Worm (Caenorhabditis elegans) whole organism, young adult: ENCODE data around the gene Y12A6A.1.
A peak's percentile ranks its signal among the peaks of the same experiment; 100 is the strongest.

Experiments
- B0019.2 ChIP-seq: fragments of 200-800 bp; sonication (Bioruptor generic); conservative IDR thresholded peaks from 2 replicates; pipeline ENCODE4 v1.3.6; 2022; ENCODE audit warnings: missing genetic modification reagents, missing genetic modification characterization, missing compliant biosample characterization
- B0336.3 ChIP-seq: fragments of 200-800 bp; sonication (Bioruptor generic); IDR thresholded peaks from 2 replicates; pipeline ENCODE4 v1.3.6; 2022; ENCODE audit warnings: missing genetic modification characterization, missing compliant biosample characterization
- C06A6.2 ChIP-seq: fragments of 200-800 bp; sonication (Bioruptor generic); conservative IDR thresholded peaks from 2 replicates; pipeline ENCODE4 v1.3.6; 2022; ENCODE audit warnings: missing genetic modification characterization, missing compliant biosample characterization
- C17E4.6 ChIP-seq: fragments of 200-800 bp; sonication (Bioruptor generic); IDR thresholded peaks from 2 replicates; pipeline ENCODE4 v1.3.6; 2022; ENCODE audit warnings: missing genetic modification reagents, missing genetic modification characterization, missing compliant biosample characterization
- F22D6.2 ChIP-seq: sonication (generic microtip); optimal IDR thresholded peaks from 2 replicates; lab custom pipeline; 2016; ENCODE audit warnings: mild to moderate bottlenecking, missing genetic modification characterization, missing compliant biosample characterization
- F23B12.7 ChIP-seq: sonication (generic microtip); optimal IDR thresholded peaks from 2 replicates; lab custom pipeline; 2017; ENCODE audit warnings: missing genetic modification characterization, mild to moderate bottlenecking, missing compliant biosample characterization, antibody characterized with exemption, moderate library complexity; ENCODE audit not compliant: insufficient read depth
- F33H1.4 ChIP-seq: fragments of 200-800 bp; sonication (Bioruptor generic); IDR thresholded peaks from 2 replicates; pipeline ENCODE4 v1.3.6; 2022; ENCODE audit warnings: missing genetic modification reagents, missing genetic modification characterization, missing compliant biosample characterization
- F39B2.1 ChIP-seq: fragments of 200-800 bp; sonication (Bioruptor generic); IDR thresholded peaks from 2 replicates; pipeline ENCODE4 v1.3.6; 2022; ENCODE audit warnings: missing genetic modification reagents, missing genetic modification characterization, missing compliant biosample characterization
- F55B11.4 ChIP-seq: sonication (generic microtip); optimal IDR thresholded peaks from 2 replicates; lab custom pipeline; 2016; ENCODE audit warnings: missing compliant biosample characterization, missing genetic modification characterization, borderline replicate concordance; ENCODE audit not compliant: insufficient read depth
- T07F8.4 ChIP-seq: sonication (generic microtip); optimal IDR thresholded peaks from 2 replicates; lab custom pipeline; 2016; ENCODE audit warnings: mild to moderate bottlenecking, missing genetic modification characterization, moderate library complexity, missing compliant biosample characterization
- atf-7 ChIP-seq: sonication (generic microtip); optimal IDR thresholded peaks from 2 replicates; lab custom pipeline; 2017; ENCODE audit warnings: mild to moderate bottlenecking, missing genetic modification characterization, missing compliant biosample characterization
- attf-3 ChIP-seq: fragments of 200-800 bp; sonication (Bioruptor generic); conservative IDR thresholded peaks from 2 replicates; pipeline ENCODE4 v1.3.6; 2022; ENCODE audit warnings: missing genetic modification reagents, missing genetic modification characterization, missing compliant biosample characterization
- attf-5 ChIP-seq: fragments of 200-800 bp; sonication (Bioruptor generic); optimal IDR thresholded peaks from 2 replicates; lab custom pipeline; 2018; ENCODE audit warnings: mild to moderate bottlenecking, missing genetic modification characterization, missing compliant biosample characterization
- attf-6 ChIP-seq: fragments of 200-800 bp; sonication (Bioruptor generic); IDR thresholded peaks from 2 replicates; pipeline ENCODE4 v1.3.6; 2022; ENCODE audit warnings: missing genetic modification reagents, missing genetic modification characterization, missing compliant biosample characterization
- cebp-2 ChIP-seq: fragments of 200-800 bp; sonication (Bioruptor generic); IDR thresholded peaks from 2 replicates; pipeline ENCODE4 v1.3.6; 2022; ENCODE audit warnings: missing genetic modification characterization, missing compliant biosample characterization
- ceh-58 ChIP-seq: fragments of 200-800 bp; sonication (Bioruptor generic); IDR thresholded peaks from 2 replicates; pipeline ENCODE4 v1.3.6; 2022; ENCODE audit warnings: missing genetic modification characterization, missing compliant biosample characterization
- die-1 ChIP-seq: sonication (generic microtip); optimal IDR thresholded peaks from 2 replicates; lab custom pipeline; 2016; ENCODE audit warnings: missing genotype, mild to moderate bottlenecking, missing genetic modification characterization, missing compliant biosample characterization
- dpff-1 ChIP-seq: sonication (generic microtip); optimal IDR thresholded peaks from 2 replicates; lab custom pipeline; 2017; ENCODE audit warnings: mild to moderate bottlenecking, missing genetic modification characterization, missing compliant biosample characterization
- dpl-1 ChIP-seq: fragments of 150-350 bp; optimal IDR thresholded peaks from 2 replicates; lab custom pipeline; 2014; ENCODE audit warnings: missing biosample characterization, missing genetic modification reagents, missing genetic modification characterization
- egl-18 ChIP-seq: fragments of 200-800 bp; sonication (Bioruptor generic); IDR thresholded peaks from 2 replicates; pipeline ENCODE4 v1.3.6; 2022; ENCODE audit warnings: missing genetic modification reagents, missing genetic modification characterization, missing compliant biosample characterization
- egrh-3 ChIP-seq: fragments of 200-800 bp; sonication (Bioruptor generic); IDR thresholded peaks from 2 replicates; pipeline ENCODE4 v1.3.6; 2022; ENCODE audit warnings: missing genetic modification reagents, missing genetic modification characterization, missing compliant biosample characterization
- ekl-4 ChIP-seq: fragments of 200-800 bp; sonication (Bioruptor generic); IDR thresholded peaks from 2 replicates; pipeline ENCODE4 v1.3.6; 2022; ENCODE audit warnings: missing genetic modification reagents, missing genetic modification characterization, missing compliant biosample characterization
- fkh-3 ChIP-seq: sonication (generic microtip); optimal IDR thresholded peaks from 2 replicates; lab custom pipeline; 2016; ENCODE audit warnings: mild to moderate bottlenecking, missing genetic modification characterization, missing compliant biosample characterization
- hlh-26 ChIP-seq: fragments of 200-800 bp; sonication (Bioruptor generic); conservative IDR thresholded peaks from 2 replicates; pipeline ENCODE4 v1.3.6; 2022; ENCODE audit warnings: missing genetic modification reagents, missing genetic modification characterization, missing compliant biosample characterization
- hmg-20 ChIP-seq: fragments of 200-800 bp; sonication (Bioruptor generic); IDR thresholded peaks from 2 replicates; pipeline ENCODE4 v1.3.6; 2022; ENCODE audit warnings: missing genetic modification reagents, missing genetic modification characterization, missing compliant biosample characterization
- hrde-1 ChIP-seq: sonication (generic microtip); optimal IDR thresholded peaks from 2 replicates; lab custom pipeline; 2016; ENCODE audit warnings: missing genetic modification characterization, mild to moderate bottlenecking, missing compliant biosample characterization, moderate library complexity, missing genotype, missing genetic modification reagents, borderline replicate concordance
- mcd-1 ChIP-seq: fragments of 200-800 bp; sonication (Bioruptor generic); IDR thresholded peaks from 2 replicates; pipeline ENCODE4 v1.3.6; 2022; ENCODE audit warnings: missing genetic modification reagents, missing genetic modification characterization, missing compliant biosample characterization
- nfya-1 ChIP-seq: sonication (generic microtip); optimal IDR thresholded peaks from 2 replicates; lab custom pipeline; 2017; ENCODE audit warnings: antibody characterized with exemption, missing compliant biosample characterization, missing genetic modification characterization, borderline replicate concordance; ENCODE audit not compliant: insufficient read depth
- nfya-2 ChIP-seq: fragments of 200-800 bp; sonication (Bioruptor generic); IDR thresholded peaks from 2 replicates; pipeline ENCODE4 v1.3.6; 2022; ENCODE audit warnings: missing genetic modification reagents, missing genetic modification characterization, missing compliant biosample characterization
- nfyb-1 ChIP-seq: fragments of 200-800 bp; sonication (Bioruptor generic); IDR thresholded peaks from 2 replicates; pipeline ENCODE4 v1.3.6; 2022; ENCODE audit warnings: missing genetic modification reagents, missing genetic modification characterization, missing compliant biosample characterization
- nhr-120 ChIP-seq: fragments of 200-800 bp; sonication (Bioruptor generic); IDR thresholded peaks from 2 replicates; pipeline ENCODE4 v1.3.6; 2022; ENCODE audit warnings: missing genetic modification characterization, missing compliant biosample characterization
- sdz-38 ChIP-seq: sonication (generic microtip); optimal IDR thresholded peaks from 2 replicates; lab custom pipeline; 2016; ENCODE audit warnings: missing genotype, missing genetic modification characterization, missing compliant biosample characterization
- snpc-1.3 ChIP-seq: sonication (generic microtip); optimal IDR thresholded peaks from 2 replicates; lab custom pipeline; 2017; ENCODE audit warnings: missing genetic modification characterization, mild to moderate bottlenecking, missing compliant biosample characterization, antibody characterized with exemption, moderate library complexity, missing genotype, missing genetic modification reagents; ENCODE audit not compliant: insufficient read depth
- snpc-3.4 ChIP-seq: sonication (generic microtip); optimal IDR thresholded peaks from 2 replicates; lab custom pipeline; 2017; ENCODE audit warnings: missing genetic modification characterization, mild to moderate bottlenecking, missing compliant biosample characterization, antibody characterized with exemption, moderate library complexity, missing genotype, missing genetic modification reagents
- snpc-4 ChIP-seq, 5 experiments: fragments of 150-350 bp in 1 of 5; sonication (generic microtip) in 4 of 5; optimal IDR thresholded peaks; 2 replicates each; lab custom pipeline; 2014 to 2018; ENCODE audit warnings: missing genetic modification characterization in 5 of 5, missing biosample characterization in 3 of 5, antibody characterized with exemption in 2 of 5, mild to moderate bottlenecking in 2 of 5, missing compliant biosample characterization in 2 of 5, missing genotype in 2 of 5, moderate library complexity in 2 of 5, missing genetic modification reagents in 1 of 5
- somi-1 ChIP-seq: fragments of 200-800 bp; sonication (Bioruptor generic); optimal IDR thresholded peaks from 2 replicates; lab custom pipeline; 2018; ENCODE audit warnings: mild to moderate bottlenecking, missing genetic modification characterization, missing compliant biosample characterization
- tbx-9 ChIP-seq: sonication (generic microtip); optimal IDR thresholded peaks from 2 replicates; lab custom pipeline; 2016; ENCODE audit warnings: borderline replicate concordance, missing genetic modification characterization, inconsistent platforms, missing compliant biosample characterization
- unc-130 ChIP-seq: sonication (generic microtip); optimal IDR thresholded peaks from 2 replicates; lab custom pipeline; 2016; ENCODE audit warnings: missing genetic modification reagents, missing genetic modification characterization, missing compliant biosample characterization
- unc-62 ChIP-seq: fragments of 150-350 bp; optimal IDR thresholded peaks from 2 replicates; lab custom pipeline; 2014; ENCODE audit warnings: missing biosample characterization, missing genetic modification reagents, missing genetic modification characterization
- ztf-25 ChIP-seq: fragments of 200-800 bp; sonication (Bioruptor generic); IDR thresholded peaks from 2 replicates; pipeline ENCODE4 v1.3.6; 2022; ENCODE audit warnings: missing genetic modification reagents, missing genetic modification characterization, missing compliant biosample characterization

The Y12A6A.1 gene

DNA sequence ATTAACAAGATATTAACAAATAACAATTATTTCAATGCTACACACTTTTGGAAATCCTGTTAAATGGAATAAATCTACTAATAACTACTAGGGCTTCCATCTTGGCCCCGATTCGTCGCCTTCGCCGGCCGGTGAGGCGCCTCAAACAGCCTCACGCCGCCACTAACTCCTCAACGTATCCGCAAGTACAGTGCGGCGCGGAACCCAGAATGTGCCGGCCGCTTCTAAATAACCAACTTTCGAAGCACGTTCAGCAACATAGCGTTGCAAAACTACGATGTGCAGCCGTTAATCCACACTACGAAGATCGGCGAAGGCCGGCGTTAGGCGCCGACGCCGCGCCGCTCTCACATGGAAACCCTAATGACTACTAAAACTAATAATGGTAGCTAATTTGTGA, 15.7 kb downstream of the Y12A6A.1 start:
- no peak for TF ChIP-seq egrh-3
- no peak for TF ChIP-seq hlh-26
- no peak for TF ChIP-seq snpc-4 (GFP tag; optimal IDR thresholded peaks at IDR 0.05; lab: Kevin White, UChicago)
- peak in 2 of 4 experiments; percentile 75 to 84 for TF ChIP-seq snpc-4 (tag; optimal IDR thresholded peaks at IDR 0.05; lab: Kevin White, UChicago)

DNA sequence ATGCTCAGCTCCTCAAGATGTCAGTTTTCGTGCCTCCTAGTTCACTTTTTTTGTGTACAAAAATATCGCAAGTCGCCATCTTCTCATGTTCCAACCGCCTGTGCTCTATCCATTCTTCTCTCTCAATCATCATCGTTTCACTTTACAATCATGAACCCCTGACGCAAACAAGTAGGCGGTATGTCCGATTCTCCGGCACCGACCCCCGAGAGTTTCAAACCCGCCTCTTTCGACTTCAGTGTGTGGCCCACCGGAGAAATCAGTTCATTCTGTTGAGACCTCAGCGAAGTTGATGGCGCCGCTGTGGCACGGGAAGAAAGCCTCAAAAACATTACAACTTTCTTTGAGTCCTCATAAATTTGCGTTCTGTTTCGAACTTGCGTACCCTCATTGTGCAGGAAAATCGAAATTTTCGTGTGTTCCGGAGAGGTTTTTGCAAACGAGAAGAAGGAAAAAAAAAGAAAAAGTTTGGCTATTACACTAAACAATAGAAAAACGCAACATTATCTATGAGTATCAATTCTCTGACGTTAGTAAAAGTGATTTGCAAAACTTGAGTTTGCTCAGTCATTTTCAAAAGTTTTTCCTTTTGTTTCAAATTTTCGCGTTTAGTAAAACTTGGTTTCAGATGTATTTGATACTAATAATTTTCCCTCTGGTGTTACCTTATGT, 16.4 kb downstream of the Y12A6A.1 start, which contains the start of gene F54B11.9:
Gene F54B11.9 (plus strand): TSS at position 622 of the 672 bp plus-strand sequence.
- no peak for TF ChIP-seq attf-6 (GFP tag; lab: Robert Waterston, UW)
- TF ChIP-seq B0019.2 (GFP tag; lab: Robert Waterston, UW), result no peak
- TF ChIP-seq ztf-25 (GFP tag; lab: Robert Waterston, UW), result no peak
- TF ChIP-seq attf-3 (GFP tag; lab: Robert Waterston, UW), result no peak
- TF ChIP-seq tbx-9 (tag; lab: Kevin White, UChicago), result no peak
- no peak for TF ChIP-seq egl-18 (GFP tag; lab: Robert Waterston, UW)
- no peak for TF ChIP-seq nfya-2
- no peak for TF ChIP-seq unc-130 (GFP tag; lab: Kevin White, UChicago)
- TF ChIP-seq attf-5, result no peak
- no peak for TF ChIP-seq somi-1 (GFP tag; lab: Kevin White, UChicago)
- no peak for TF ChIP-seq T07F8.4 (tag; lab: Kevin White, UChicago)
- TF ChIP-seq nfyb-1 (GFP tag; lab: Robert Waterston, UW), result no peak
- TF ChIP-seq atf-7 (tag; lab: Kevin White, UChicago), result no peak
- TF ChIP-seq egrh-3, result no peak
- no peak for TF ChIP-seq F33H1.4
- TF ChIP-seq nfya-1 (tag; lab: Kevin White, UChicago), result no peak
- TF ChIP-seq snpc-4 (GFP tag; optimal IDR thresholded peaks at IDR 0.05; lab: Kevin White, UChicago), result no peak
- no peak for TF ChIP-seq snpc-4 (tag; optimal IDR thresholded peaks at IDR 0.05; lab: Kevin White, UChicago)
- no peak for TF ChIP-seq dpl-1 (GFP tag; lab: Kevin White, UChicago)
- no peak for TF ChIP-seq nhr-120 (GFP tag; lab: Robert Waterston, UW)

DNA sequence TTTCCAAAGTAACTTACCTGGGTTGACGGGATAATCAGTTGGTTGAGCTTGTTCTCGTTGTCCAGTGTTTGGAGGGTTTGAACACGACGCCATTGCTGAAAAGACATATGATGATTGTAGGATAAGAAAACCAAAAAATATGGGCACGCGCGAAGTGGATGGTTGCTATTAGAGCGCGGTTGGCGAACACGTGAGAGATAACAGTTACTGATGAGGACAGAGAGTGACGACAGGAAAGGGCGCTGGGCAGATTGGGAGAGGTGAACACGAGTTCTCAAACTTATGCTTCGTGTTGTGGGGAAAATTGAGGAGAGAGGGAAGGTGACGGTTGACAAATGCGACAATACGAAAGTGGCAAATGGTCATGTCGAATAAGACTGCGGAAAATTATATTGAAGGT, 17.7 kb downstream of the Y12A6A.1 start, which contains the start of gene F54B11.8:
Gene F54B11.8 (minus strand): TSS at position 101 of the 400 bp plus-strand sequence.
- TF ChIP-seq C17E4.6 (GFP tag; lab: Robert Waterston, UW) (no peak), snpc-1.3 (tag; lab: Kevin White, UChicago) (no peak), hrde-1 (tag; lab: Kevin White, UChicago) (no peak), unc-62 (GFP tag; lab: Kevin White, UChicago) (no peak), ekl-4 (GFP tag; lab: Robert Waterston, UW) (peak; percentile 14; the same call in 1 of the 2 replicates)

DNA sequence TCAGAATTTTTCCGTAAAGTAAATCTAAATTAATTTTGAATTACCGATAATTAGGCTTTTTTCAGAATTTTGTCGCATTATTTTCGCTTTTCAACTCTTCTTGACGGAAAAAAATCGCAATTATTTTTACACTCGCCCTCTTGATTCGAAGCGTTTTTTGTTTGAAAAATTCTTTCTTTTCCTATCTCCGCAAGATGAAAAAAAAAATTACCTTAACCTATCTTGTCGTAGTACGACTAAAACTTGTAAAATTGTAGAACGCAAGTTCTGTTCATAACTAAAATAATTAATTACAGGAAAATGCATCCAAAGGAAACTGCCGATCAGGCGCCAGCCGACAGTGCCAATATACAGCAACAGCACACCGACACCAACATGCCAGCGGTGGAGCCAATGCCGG, 21.4 kb downstream of the Y12A6A.1 start, which contains the start of gene F54B11.7:
Gene F54B11.7 (plus strand): TSS at position 301 of the 400 bp plus-strand sequence.
- TF ChIP-seq F39B2.1 (GFP tag; lab: Robert Waterston, UW) (no peak), nfyb-1 (GFP tag; lab: Robert Waterston, UW) (no peak), cebp-2 (GFP tag; lab: Robert Waterston, UW) (no peak), F22D6.2 (no peak), fkh-3 (tag; lab: Kevin White, UChicago) (no peak), hmg-20 (GFP tag; lab: Robert Waterston, UW) (no peak), F55B11.4 (tag; lab: Kevin White, UChicago) (no peak), die-1 (tag; lab: Kevin White, UChicago) (no peak), ceh-58 (GFP tag; lab: Robert Waterston, UW) (no peak), attf-3 (GFP tag; lab: Robert Waterston, UW) (no peak), sdz-38 (no peak), snpc-3.4 (no peak), dpff-1 (tag; lab: Kevin White, UChicago) (no peak), F23B12.7 (tag; lab: Kevin White, UChicago) (no peak), C06A6.2 (GFP tag; lab: Robert Waterston, UW) (no peak), mcd-1 (GFP tag; lab: Robert Waterston, UW) (no peak), B0336.3 (GFP tag; lab: Robert Waterston, UW) (no peak)
